Fruit fly (Drosophila melanogaster) whole organism, embryonic: ENCODE measurements around the gene IntS4.

ENCODE experiments used
- Ada2b ChIP-seq: fragments of 200-800 bp; sonication (Bioruptor generic); IDR thresholded peaks from 2 replicates; pipeline ENCODE4 v1.3.6; 2022; ENCODE audit warnings: missing biosample characterization, missing genetic modification characterization
- Atf3 ChIP-seq: fragments of 200-800 bp; sonication (Bioruptor generic); optimal IDR thresholded peaks from 3 replicates; lab custom pipeline; 2016; ENCODE audit warnings: missing biosample characterization, missing genetic modification characterization
- Awh ChIP-seq: fragments of 200-800 bp; sonication (Bioruptor generic); IDR thresholded peaks from 2 replicates; pipeline ENCODE4, ENCODE4 v1.3.6; 2022; ENCODE audit warnings: missing biosample characterization, missing genetic modification characterization
- CG10462 ChIP-seq: fragments of 200-800 bp; sonication (Bioruptor generic); optimal IDR thresholded peaks from 2 replicates; lab custom pipeline; 2016; ENCODE audit warnings: missing biosample characterization, missing genetic modification characterization
- CG11456 ChIP-seq: fragments of 200-800 bp; sonication (Bioruptor generic); IDR thresholded peaks from 3 replicates; pipeline ENCODE4 v1.3.6; 2022; ENCODE audit warnings: missing biosample characterization, missing genetic modification characterization
- CG17361 ChIP-seq: fragments of 200-800 bp; sonication (Bioruptor generic); IDR thresholded peaks from 3 replicates; pipeline ENCODE4 v1.3.6; 2022; ENCODE audit warnings: missing biosample characterization, missing genetic modification characterization
- CG2678 ChIP-seq: fragments of 200-800 bp; sonication (Bioruptor generic); optimal IDR thresholded peaks from 3 replicates; lab custom pipeline; 2019; ENCODE audit warnings: missing biosample characterization, mild to moderate bottlenecking, missing genetic modification characterization, moderate library complexity
- CG32532 ChIP-seq: fragments of 200-800 bp; sonication (Bioruptor generic); IDR thresholded peaks from 2 replicates; pipeline ENCODE4 v1.3.6; 2022; ENCODE audit warnings: missing biosample characterization, missing genetic modification characterization
- CG32772 ChIP-seq: fragments of 200-800 bp; sonication (Bioruptor generic); IDR thresholded peaks from 2 replicates; pipeline ENCODE4 v1.3.6; 2022; ENCODE audit warnings: missing biosample characterization, missing genetic modification characterization
- CG33557 ChIP-seq: fragments of 200-800 bp; sonication (Bioruptor generic); optimal IDR thresholded peaks from 2 replicates; lab custom pipeline; 2019; ENCODE audit warnings: missing biosample characterization, mild to moderate bottlenecking, missing genetic modification characterization, moderate library complexity
- CG3407 ChIP-seq: fragments of 200-800 bp; sonication (Bioruptor generic); optimal IDR thresholded peaks from 2 replicates; lab custom pipeline; 2018; ENCODE audit warnings: missing biosample characterization, mild to moderate bottlenecking, missing genetic modification characterization
- CG3847 ChIP-seq: fragments of 200-800 bp; sonication (Bioruptor generic); IDR thresholded peaks from 2 replicates; pipeline ENCODE4 v1.3.6; 2022; ENCODE audit warnings: missing biosample characterization, missing genetic modification characterization
- CG42726 ChIP-seq: fragments of 200-800 bp; sonication (Bioruptor generic); IDR thresholded peaks from 2 replicates; pipeline ENCODE4 v1.3.6; 2022; ENCODE audit warnings: missing biosample characterization, missing genetic modification characterization; ENCODE audit not compliant: partially characterized antibody
- CG43689 ChIP-seq: fragments of 200-800 bp; sonication (Bioruptor generic); IDR thresholded peaks from 2 replicates; pipeline ENCODE4 v1.3.6; 2022; ENCODE audit warnings: missing biosample characterization, missing genetic modification characterization
- CG4424 ChIP-seq: fragments of 200-800 bp; sonication (Bioruptor generic); optimal IDR thresholded peaks from 3 replicates; lab custom pipeline; 2016; ENCODE audit warnings: missing biosample characterization, missing genetic modification characterization
- CG4730 ChIP-seq: fragments of 200-800 bp; sonication (Bioruptor generic); IDR thresholded peaks from 2 replicates; pipeline ENCODE4 v1.3.6; 2022; ENCODE audit warnings: missing biosample characterization, missing genetic modification characterization
- CG5245 ChIP-seq: fragments of 200-800 bp; sonication (Bioruptor generic); optimal IDR thresholded peaks from 3 replicates; lab custom pipeline; 2016; ENCODE audit warnings: missing biosample characterization, missing genetic modification characterization
- CG6175 ChIP-seq: fragments of 200-800 bp; sonication (Bioruptor generic); IDR thresholded peaks from 3 replicates; pipeline ENCODE4 v1.3.6; 2022; ENCODE audit warnings: missing biosample characterization, missing genetic modification characterization
- CG6689 ChIP-seq: fragments of 200-800 bp; sonication (Bioruptor generic); IDR thresholded peaks from 2 replicates; pipeline ENCODE4 v1.3.6; 2022; ENCODE audit warnings: missing biosample characterization, missing genetic modification characterization
- CG6813 ChIP-seq: fragments of 200-800 bp; sonication (Bioruptor generic); optimal IDR thresholded peaks from 2 replicates; lab custom pipeline; 2017; ENCODE audit warnings: missing biosample characterization, missing genetic modification characterization, mild to moderate bottlenecking, moderate library complexity, missing genetic modification reagents
- CG7839 ChIP-seq: fragments of 200-800 bp; sonication (Bioruptor generic); optimal IDR thresholded peaks from 3 replicates; lab custom pipeline; 2018; ENCODE audit warnings: missing biosample characterization, mild to moderate bottlenecking, missing genetic modification characterization, moderate library complexity
- CG8765 ChIP-seq: fragments of 200-800 bp; sonication (Bioruptor generic); IDR thresholded peaks from 2 replicates; pipeline ENCODE4 v1.3.6; 2022; ENCODE audit warnings: missing biosample characterization, missing genetic modification characterization
- CG8944 ChIP-seq: fragments of 200-800 bp; sonication (Bioruptor generic); optimal IDR thresholded peaks from 3 replicates; lab custom pipeline; 2016; ENCODE audit warnings: missing biosample characterization, missing genetic modification characterization
- Drgx ChIP-seq: fragments of 200-800 bp; sonication (Bioruptor generic); IDR thresholded peaks from 2 replicates; pipeline ENCODE4 v1.3.6; 2022; ENCODE audit warnings: missing biosample characterization, missing genetic modification characterization
- Eip74EF ChIP-seq, 2 experiments: fragments of 200-800 bp in 1 of 2; fragments of >200 bp in 1 of 2; sonication (Bioruptor generic) in 1 of 2; optimal IDR thresholded peaks; 2 replicates each; lab custom pipeline; 2017 to 2019; ENCODE audit warnings: missing biosample characterization in 2 of 2, missing genetic modification characterization in 2 of 2, mild to moderate bottlenecking in 1 of 2, moderate library complexity in 1 of 2
- HLH3B ChIP-seq: fragments of 200-800 bp; sonication (Bioruptor generic); IDR thresholded peaks from 2 replicates; pipeline ENCODE4 v1.3.6; 2022; ENCODE audit warnings: missing biosample characterization, missing genetic modification characterization
- HLH4C ChIP-seq: fragments of 200-800 bp; sonication (Bioruptor generic); IDR thresholded peaks from 3 replicates; pipeline ENCODE4 v1.3.6; 2022; ENCODE audit warnings: missing biosample characterization, missing genetic modification characterization; ENCODE audit not compliant: partially characterized antibody
- Hey ChIP-seq: fragments of 200-800 bp; sonication (Bioruptor generic); optimal IDR thresholded peaks from 3 replicates; lab custom pipeline; 2018; ENCODE audit warnings: missing biosample characterization, mild to moderate bottlenecking, missing genetic modification characterization
- Hr51 ChIP-seq, 2 experiments: fragments of 200-800 bp; sonication (Bioruptor generic); optimal IDR thresholded peaks; 2 replicates in 1 of 2; 3 replicates in 1 of 2; lab custom pipeline; 2016 to 2018; ENCODE audit warnings: missing biosample characterization in 2 of 2, missing genetic modification characterization in 2 of 2, mild to moderate bottlenecking in 1 of 2, moderate library complexity in 1 of 2
- Nf-YA ChIP-seq: fragments of 200-800 bp; sonication (Bioruptor generic); IDR thresholded peaks from 2 replicates; pipeline ENCODE4 v1.3.6; 2022; ENCODE audit warnings: missing biosample characterization, missing genetic modification characterization
- Sox102F ChIP-seq: fragments of 200-800 bp; sonication (Bioruptor generic); optimal IDR thresholded peaks from 2 replicates; lab custom pipeline; 2018; ENCODE audit warnings: missing biosample characterization, mild to moderate bottlenecking, missing genetic modification characterization, moderate library complexity
- Ssrp ChIP-seq: fragments of 200-800 bp; sonication (Bioruptor generic); optimal IDR thresholded peaks from 2 replicates; lab custom pipeline; 2018; ENCODE audit warnings: missing biosample characterization, mild to moderate bottlenecking, missing genetic modification characterization, moderate library complexity
- ash1 ChIP-seq: fragments of 200-800 bp; sonication (Bioruptor generic); optimal IDR thresholded peaks from 2 replicates; lab custom pipeline; 2018; ENCODE audit warnings: missing biosample characterization, mild to moderate bottlenecking, missing genetic modification characterization
- chm ChIP-seq: fragments of 200-800 bp; sonication (Bioruptor generic); IDR thresholded peaks from 2 replicates; pipeline ENCODE4 v1.3.6; 2022; ENCODE audit warnings: missing biosample characterization, missing genetic modification characterization
- crol ChIP-seq: fragments of 200-800 bp; sonication (Bioruptor generic); IDR thresholded peaks from 2 replicates; pipeline ENCODE4 v1.3.6; 2022; ENCODE audit warnings: missing biosample characterization, missing genetic modification characterization
- crp ChIP-seq, 2 experiments: fragments of 200-800 bp; sonication (Bioruptor generic); optimal IDR thresholded peaks; 2 replicates in 1 of 2; 3 replicates in 1 of 2; lab custom pipeline; 2017; ENCODE audit warnings: missing biosample characterization in 2 of 2, missing genetic modification characterization in 2 of 2, mild to moderate bottlenecking in 1 of 2, moderate library complexity in 1 of 2
- dan ChIP-seq: fragments of 200-800 bp; sonication (Bioruptor generic); IDR thresholded peaks from 2 replicates; pipeline ENCODE4 v1.3.6; 2022; ENCODE audit warnings: missing biosample characterization, missing genetic modification characterization
- gem ChIP-seq: fragments of 200-800 bp; sonication (Bioruptor generic); optimal IDR thresholded peaks from 2 replicates; lab custom pipeline; 2019; ENCODE audit warnings: missing biosample characterization, mild to moderate bottlenecking, missing genetic modification characterization, moderate library complexity
- hbn ChIP-seq: fragments of 200-800 bp; sonication (Bioruptor generic); IDR thresholded peaks from 2 replicates; pipeline ENCODE4 v1.3.6; 2022; ENCODE audit warnings: missing biosample characterization, missing genetic modification characterization; ENCODE audit not compliant: partially characterized antibody
- kay ChIP-seq: fragments of 200-800 bp; sonication (Bioruptor generic); optimal IDR thresholded peaks from 2 replicates; lab custom pipeline; 2016; ENCODE audit warnings: missing biosample characterization, missing genetic modification characterization
- mam ChIP-seq: fragments of 200-800 bp; sonication (Bioruptor generic); optimal IDR thresholded peaks from 3 replicates; lab custom pipeline; 2016; ENCODE audit warnings: missing biosample characterization, missing genetic modification characterization
- nerfin-1 ChIP-seq: fragments of 200-800 bp; sonication (Bioruptor generic); optimal IDR thresholded peaks from 3 replicates; lab custom pipeline; 2019; ENCODE audit warnings: missing biosample characterization, mild to moderate bottlenecking, missing genetic modification characterization, moderate library complexity
- onecut ChIP-seq: fragments of 200-800 bp; sonication (Bioruptor generic); IDR thresholded peaks from 2 replicates; pipeline ENCODE4 v1.3.6; 2022; ENCODE audit warnings: missing biosample characterization, missing genetic modification characterization
- sisA ChIP-seq: fragments of 200-800 bp; sonication (Bioruptor generic); IDR thresholded peaks from 2 replicates; pipeline ENCODE4 v1.3.6; 2022; ENCODE audit warnings: missing biosample characterization, missing genetic modification characterization
- slbo ChIP-seq: fragments of 200-800 bp; sonication (Bioruptor generic); IDR thresholded peaks from 2 replicates; pipeline ENCODE4 v1.3.6; 2022; ENCODE audit warnings: missing biosample characterization, missing genetic modification characterization
- slp2 ChIP-seq: fragments of 200-800 bp; sonication (Bioruptor generic); optimal IDR thresholded peaks from 2 replicates; lab custom pipeline; 2016; ENCODE audit warnings: missing biosample characterization, missing genetic modification characterization
- sob ChIP-seq: fragments of 200-800 bp; sonication (Bioruptor generic); IDR thresholded peaks from 2 replicates; pipeline ENCODE4 v1.3.6; 2022; ENCODE audit warnings: missing biosample characterization, missing genetic modification characterization
- ssp ChIP-seq: fragments of 200-800 bp; sonication (Bioruptor generic); IDR thresholded peaks from 2 replicates; pipeline ENCODE4 v1.3.6; 2022; ENCODE audit warnings: missing biosample characterization, missing genetic modification characterization
- unpg ChIP-seq: fragments of 200-800 bp; sonication (Bioruptor generic); optimal IDR thresholded peaks from 3 replicates; lab custom pipeline; 2018; ENCODE audit warnings: missing biosample characterization, mild to moderate bottlenecking, missing genetic modification characterization, moderate library complexity

Gene IntS4

DNA sequence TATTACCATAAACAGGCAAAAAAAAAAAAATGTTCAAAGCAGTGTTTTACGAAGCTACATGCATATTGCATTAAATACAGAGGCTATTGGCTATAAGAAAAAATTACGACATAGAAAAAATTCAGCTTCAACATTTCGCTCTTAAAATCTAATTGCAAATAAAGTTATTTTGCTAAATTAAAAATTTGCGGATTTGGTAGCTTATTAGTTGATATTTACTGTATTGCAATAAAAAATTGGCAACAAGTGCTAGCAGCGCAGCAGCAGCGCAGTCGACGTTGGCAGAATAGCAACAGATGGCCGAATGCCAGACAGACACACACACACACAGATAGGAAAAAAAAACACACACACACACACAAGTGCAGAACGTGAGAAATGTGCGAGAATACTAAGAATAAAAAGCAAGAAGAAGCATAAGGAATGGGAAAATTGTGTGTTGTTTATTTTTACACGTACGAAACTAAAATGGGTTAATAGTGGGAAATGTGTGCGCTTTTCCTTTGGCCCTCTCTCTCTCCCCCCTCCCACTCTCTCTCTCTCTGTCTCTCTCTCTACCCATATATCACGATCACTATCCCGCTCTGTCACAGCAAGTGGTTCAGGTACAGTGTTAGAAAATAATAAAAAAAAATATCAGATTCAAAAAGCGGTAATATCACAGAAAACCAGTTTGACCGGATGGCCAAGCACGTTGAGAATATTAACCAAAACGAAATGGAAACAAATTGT, 24.8 kb downstream of the IntS4 start (continued):
- no peak for TF ChIP-seq CG17361 (GFP tag; lab: Robert Waterston, UW)
- no peak for TF ChIP-seq CG43689 (GFP tag; lab: Robert Waterston, UW)
- TF ChIP-seq Eip74EF (GFP tag; optimal IDR thresholded peaks at IDR 0.05; lab: Kevin White, UChicago) = no peak
- peak; percentile 48; the same call in 1 of the 3 replicates for TF ChIP-seq CG11456 (GFP tag; lab: Robert Waterston, UW)
- no peak for TF ChIP-seq slp2 (GFP tag; lab: Kevin White, UChicago)
- no peak for TF ChIP-seq Hey (tag; lab: Kevin White, UChicago)
- TF ChIP-seq kay (GFP tag; lab: Kevin White, UChicago) = no peak
- peak; percentile 41 for TF ChIP-seq unpg (GFP tag; lab: Kevin White, UChicago)
- TF ChIP-seq CG5245 = no peak
- no peak; the same call in 1 of the 2 replicates for TF ChIP-seq sisA (GFP tag; lab: Robert Waterston, UW)
- no peak for TF ChIP-seq crol (GFP tag; lab: Robert Waterston, UW)
- no peak for TF ChIP-seq CG6175 (GFP tag; lab: Robert Waterston, UW)
- TF ChIP-seq dan (GFP tag; lab: Robert Waterston, UW) = no peak
- TF ChIP-seq Awh (GFP tag; lab: Robert Waterston, UW) = 0 out of 2 replicates have a peak, but pooled peaks have one; percentile 6
- no peak for TF ChIP-seq CG10462 (GFP tag; lab: Kevin White, UChicago)
- no peak for TF ChIP-seq CG42726 (GFP tag; lab: Robert Waterston, UW)
- TF ChIP-seq onecut = no peak
- TF ChIP-seq, all 482 proteins: peak for 119

DNA sequence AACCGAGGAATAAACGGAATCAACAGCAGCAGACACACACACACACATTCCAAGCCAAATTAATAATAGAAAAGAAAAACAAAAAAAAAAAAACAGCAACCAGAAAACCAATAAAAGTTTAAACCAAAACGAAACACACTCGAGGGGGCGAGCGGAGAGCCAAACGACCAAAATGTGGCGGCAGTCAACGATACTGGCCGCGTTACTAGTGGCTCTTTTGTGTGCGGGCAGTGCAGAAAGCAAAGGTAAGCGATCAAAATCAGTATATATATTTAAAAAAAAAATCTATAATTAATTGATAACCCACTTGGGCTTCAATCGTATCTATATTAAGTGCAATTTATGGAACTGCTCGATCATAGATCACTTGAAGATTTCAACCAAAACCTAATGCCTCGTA, 26.8 kb downstream of the IntS4 start:
- TF ChIP-seq gem (peak; percentile 2), slbo (GFP tag; lab: Robert Waterston, UW) (peak; percentile 33; the same call in 1 of the 2 replicates), CG3847 (GFP tag; lab: Robert Waterston, UW) (no peak), nerfin-1 (tag; lab: Kevin White, UChicago) (no peak), CG6813 (GFP tag; lab: Kevin White, UChicago) (no peak), Ssrp (tag; lab: Kevin White, UChicago) (no peak), hbn (GFP tag; lab: Robert Waterston, UW) (no peak), CG7839 (tag; lab: Kevin White, UChicago) (peak; percentile 1), CG2678 (tag; lab: Kevin White, UChicago) (peak; percentile 9), CG8765 (GFP tag; lab: Robert Waterston, UW) (no peak), Hr51 (GFP tag; optimal IDR thresholded peaks at IDR 0.05; lab: Kevin White, UChicago) (peak in 1 of 2 experiments; percentile 3), CG4424 (no peak), ash1 (GFP tag; lab: Kevin White, UChicago) (no peak), ssp (no peak), Sox102F (peak; percentile 12), CG33557 (GFP tag; lab: Kevin White, UChicago) (no peak), HLH3B (no peak), CG6689 (GFP tag; lab: Robert Waterston, UW) (no peak), Atf3 (GFP tag; lab: Kevin White, UChicago) (no peak), CG32532 (GFP tag; lab: Robert Waterston, UW) (0 out of 2 replicates have a peak, but pooled peaks have one; percentile 11), Drgx (peak; percentile 9; the same call in 1 of the 2 replicates), mam (no peak), HLH4C (GFP tag; lab: Robert Waterston, UW) (no peak), CG3407 (no peak), chm (GFP tag; lab: Robert Waterston, UW) (no peak), crp (GFP tag; optimal IDR thresholded peaks at IDR 0.05; lab: Kevin White, UChicago) (no peak), CG4730 (GFP tag; lab: Robert Waterston, UW) (no peak), CG32772 (GFP tag; lab: Robert Waterston, UW) (peak; percentile 13; the same call in 1 of the 2 replicates), CG8944 (no peak), Ada2b (GFP tag; lab: Robert Waterston, UW) (no peak), Nf-YA (no peak), sob (no peak)
